Worm (Caenorhabditis elegans) whole organism, early embryonic: Measurements from ENCODE around the gene C37E2.3.

Experiments
- B0310.2 ChIP-seq: sonication (generic microtip); optimal IDR thresholded peaks from 2 replicates; lab custom pipeline; 2016; ENCODE audit warnings: mild to moderate bottlenecking, missing genetic modification characterization, missing compliant biosample characterization
- F13C5.2 ChIP-seq: sonication (generic microtip); optimal IDR thresholded peaks from 2 replicates; lab custom pipeline; 2017; ENCODE audit warnings: mild to moderate bottlenecking, missing genetic modification characterization, inconsistent platforms, missing compliant biosample characterization
- aly-1 ChIP-seq: sonication (generic microtip); optimal IDR thresholded peaks from 2 replicates; lab custom pipeline; 2016; ENCODE audit warnings: missing genetic modification characterization, missing compliant biosample characterization
- ama-1 ChIP-seq: fragments of 150-350 bp; optimal IDR thresholded peaks from 2 replicates; lab custom pipeline; 2014
- ceh-13 ChIP-seq: fragments of 200-800 bp; sonication (Bioruptor generic); optimal IDR thresholded peaks from 2 replicates; lab custom pipeline; 2018; ENCODE audit warnings: mild to moderate bottlenecking, missing genetic modification characterization, missing compliant biosample characterization
- ceh-36 ChIP-seq: sonication (generic microtip); optimal IDR thresholded peaks from 2 replicates; lab custom pipeline; 2016; ENCODE audit warnings: missing genetic modification characterization, inconsistent platforms, missing compliant biosample characterization
- ets-7 ChIP-seq: sonication (generic microtip); optimal IDR thresholded peaks from 2 replicates; lab custom pipeline; 2016; ENCODE audit warnings: missing genotype, missing genetic modification characterization, missing compliant biosample characterization
- flt-1 ChIP-seq: fragments of 200-800 bp; sonication (Bioruptor generic); IDR thresholded peaks from 2 replicates; pipeline ENCODE4 v1.3.6; 2022; ENCODE audit warnings: missing genetic modification characterization, missing compliant biosample characterization
- hmbx-1 ChIP-seq: sonication (generic microtip); optimal IDR thresholded peaks from 2 replicates; lab custom pipeline; 2016; ENCODE audit warnings: mild to moderate bottlenecking, missing genetic modification characterization, missing compliant biosample characterization
- hmg-4 ChIP-seq: fragments of 200-800 bp; sonication (Bioruptor generic); optimal IDR thresholded peaks from 2 replicates; lab custom pipeline; 2018; ENCODE audit warnings: mild to moderate bottlenecking, missing genetic modification characterization, missing compliant biosample characterization
- hnd-1 ChIP-seq: sonication (generic microtip); optimal IDR thresholded peaks from 2 replicates; lab custom pipeline; 2016; ENCODE audit warnings: missing genetic modification characterization, missing compliant biosample characterization
- pes-1 ChIP-seq: fragments of 200-800 bp; sonication (Bioruptor generic); IDR thresholded peaks from 2 replicates; pipeline ENCODE4 v1.3.6; 2022; ENCODE audit warnings: missing genetic modification reagents, missing genetic modification characterization, missing compliant biosample characterization
- scrt-1 ChIP-seq: fragments of 200-800 bp; sonication (Bioruptor generic); IDR thresholded peaks from 2 replicates; pipeline ENCODE4 v1.3.6; 2022; ENCODE audit warnings: missing genetic modification characterization, missing compliant biosample characterization
- sea-1 ChIP-seq: fragments of 200-800 bp; sonication (Bioruptor generic); conservative IDR thresholded peaks from 2 replicates; pipeline ENCODE4 v1.3.6; 2022; ENCODE audit warnings: missing genetic modification characterization, missing compliant biosample characterization
- tbx-11 ChIP-seq: fragments of 200-800 bp; sonication (Bioruptor generic); IDR thresholded peaks from 2 replicates; pipeline ENCODE4 v1.3.6; 2022; ENCODE audit warnings: missing genetic modification characterization, missing compliant biosample characterization
- tbx-37 ChIP-seq: fragments of 200-800 bp; sonication (Bioruptor generic); conservative IDR thresholded peaks from 2 replicates; pipeline ENCODE4 v1.3.6; 2022; ENCODE audit warnings: missing genetic modification reagents, missing genetic modification characterization, missing compliant biosample characterization
- tra-4 ChIP-seq: sonication (generic microtip); optimal IDR thresholded peaks from 2 replicates; lab custom pipeline; 2017; ENCODE audit warnings: missing genetic modification characterization, missing compliant biosample characterization

The C37E2.3 gene

ce11 chrX:14194251-14194650, 14.0 kb downstream of the C37E2.3 start:
- TF ChIP-seq tra-4 (tag; lab: Kevin White, UChicago) (no peak), ama-1 (lab: Kevin White, UChicago) (no peak), hnd-1 (no peak), scrt-1 (GFP tag; lab: Robert Waterston, UW) (no peak), B0310.2 (tag; lab: Kevin White, UChicago) (no peak), flt-1 (GFP tag; lab: Robert Waterston, UW) (no peak), ets-7 (tag; lab: Kevin White, UChicago) (no peak), tbx-37 (GFP tag; lab: Robert Waterston, UW) (no peak), sea-1 (GFP tag; lab: Robert Waterston, UW) (no peak), pes-1 (GFP tag; lab: Robert Waterston, UW) (no peak), ceh-13 (GFP tag; lab: Kevin White, UChicago) (no peak), hmg-4 (no peak), hmbx-1 (no peak), ceh-36 (tag; lab: Kevin White, UChicago) (no peak), aly-1 (no peak), F13C5.2 (tag; lab: Kevin White, UChicago) (no peak), tbx-11 (GFP tag; lab: Robert Waterston, UW) (no peak)

- no peak for TF ChIP-seq tbx-11 (GFP tag; lab: Robert Waterston, UW)
- no peak for TF ChIP-seq flt-1 (GFP tag; lab: Robert Waterston, UW)
- TF ChIP-seq ceh-36 (tag; lab: Kevin White, UChicago), result no peak
Observed at ce11 chrX:14206321-14206720, 26.1 kb downstream of the C37E2.3 start.

DNA sequence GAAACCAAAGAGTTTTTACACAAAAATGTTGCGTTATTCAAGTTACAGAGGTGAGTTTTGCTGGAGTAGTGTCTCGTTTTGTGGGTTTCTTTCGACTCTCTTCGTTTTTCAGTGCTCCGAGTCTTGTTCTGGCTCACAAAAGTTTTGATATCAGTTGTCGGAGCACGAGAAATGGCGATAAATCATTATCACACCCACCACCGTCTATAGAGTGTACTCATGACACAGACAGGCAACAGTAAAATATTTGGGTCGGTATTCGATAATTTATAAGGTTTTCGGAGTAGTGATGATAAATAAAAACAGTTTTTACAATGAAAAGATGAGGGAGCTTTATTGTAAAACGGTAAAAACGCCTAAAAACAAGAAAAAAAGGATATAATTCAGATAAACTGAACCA, 27.7 kb downstream of the C37E2.3 start, which contains the start of gene ceh-37:
TSS of gene ceh-37 (minus strand) at position 59 of the 400 bp plus-strand sequence.
- TF ChIP-seq ceh-36 (tag; lab: Kevin White, UChicago) (no peak), flt-1 (GFP tag; lab: Robert Waterston, UW) (no peak), tbx-37 (GFP tag; lab: Robert Waterston, UW) (no peak), sea-1 (GFP tag; lab: Robert Waterston, UW) (no peak), hnd-1 (no peak), F13C5.2 (tag; lab: Kevin White, UChicago) (no peak), pes-1 (GFP tag; lab: Robert Waterston, UW) (no peak), tra-4 (tag; lab: Kevin White, UChicago) (no peak), ama-1 (lab: Kevin White, UChicago) (no peak), ceh-13 (GFP tag; lab: Kevin White, UChicago) (no peak), ets-7 (tag; lab: Kevin White, UChicago) (no peak), tbx-11 (GFP tag; lab: Robert Waterston, UW) (no peak), scrt-1 (GFP tag; lab: Robert Waterston, UW) (no peak), B0310.2 (tag; lab: Kevin White, UChicago) (no peak), hmbx-1 (no peak), hmg-4 (no peak), aly-1 (no peak)

DNA sequence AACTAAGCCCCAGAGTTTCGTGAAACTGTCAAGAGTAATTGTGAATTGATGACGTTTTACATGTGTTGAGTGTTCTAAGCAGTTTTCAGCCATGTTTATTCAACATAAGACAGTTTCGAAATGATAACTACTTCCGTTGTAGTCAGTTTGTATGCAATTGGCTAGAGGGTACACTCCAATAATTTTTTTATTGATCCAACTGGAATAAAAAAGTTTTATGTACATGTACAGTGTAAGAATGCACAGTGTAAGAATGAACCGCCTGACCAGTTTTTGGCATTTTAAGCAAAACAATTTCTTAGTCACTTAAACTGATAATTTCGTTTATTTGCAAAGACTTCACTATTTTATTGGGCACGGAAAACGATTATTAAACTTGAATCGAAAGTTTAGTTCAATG, 33.1 kb downstream of the C37E2.3 start:
- TF ChIP-seq aly-1 (no peak), scrt-1 (GFP tag; lab: Robert Waterston, UW) (no peak), hmg-4 (no peak), F13C5.2 (tag; lab: Kevin White, UChicago) (no peak), sea-1 (GFP tag; lab: Robert Waterston, UW) (no peak), ceh-36 (tag; lab: Kevin White, UChicago) (no peak)

- TF ChIP-seq sea-1 (GFP tag; lab: Robert Waterston, UW) (no peak), ceh-13 (GFP tag; lab: Kevin White, UChicago) (no peak), F13C5.2 (tag; lab: Kevin White, UChicago) (no peak), hmbx-1 (no peak), scrt-1 (GFP tag; lab: Robert Waterston, UW) (no peak), ets-7 (tag; lab: Kevin White, UChicago) (no peak), ama-1 (lab: Kevin White, UChicago) (no peak), tbx-37 (GFP tag; lab: Robert Waterston, UW) (no peak), B0310.2 (tag; lab: Kevin White, UChicago) (no peak), aly-1 (no peak), tbx-11 (GFP tag; lab: Robert Waterston, UW) (no peak), tra-4 (tag; lab: Kevin White, UChicago) (no peak), ceh-36 (tag; lab: Kevin White, UChicago) (no peak), pes-1 (GFP tag; lab: Robert Waterston, UW) (no peak), flt-1 (GFP tag; lab: Robert Waterston, UW) (no peak), hmg-4 (no peak), hnd-1 (no peak)
Observed at ce11 chrX:14214520-14215023, 34.3 kb downstream of the C37E2.3 start, which contains the start of gene K06G5.1. K06G5.1 (plus strand) TSS chrX:14214973.

DNA sequence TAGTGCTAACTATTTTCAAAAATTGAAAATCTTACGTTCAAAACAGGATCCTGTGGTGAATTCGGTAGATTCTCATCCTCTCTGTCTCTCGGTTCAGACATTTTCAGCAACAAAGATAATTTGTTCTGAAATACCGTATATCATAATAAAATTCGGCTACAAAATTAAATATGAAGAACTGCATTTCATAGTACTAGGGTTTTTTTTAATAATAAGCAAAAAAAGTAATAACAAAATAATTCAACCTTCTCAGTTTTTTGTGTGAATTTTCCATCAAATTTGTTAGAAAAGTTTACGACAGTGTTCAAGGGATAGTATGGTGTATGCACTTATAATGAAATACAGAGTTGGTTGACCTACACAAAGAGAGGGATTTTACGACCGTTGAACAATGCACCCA, 42.9 kb downstream of the C37E2.3 start, which contains the start of gene K06G5.3:
TSS of gene K06G5.3 (minus strand) at position 101 of the 400 bp plus-strand sequence.
- TF ChIP-seq aly-1, result no peak
- no peak for TF ChIP-seq tbx-37 (GFP tag; lab: Robert Waterston, UW)
- no peak for TF ChIP-seq ceh-36 (tag; lab: Kevin White, UChicago)
- TF ChIP-seq scrt-1 (GFP tag; lab: Robert Waterston, UW), result no peak
- TF ChIP-seq ets-7 (tag; lab: Kevin White, UChicago), result no peak
- TF ChIP-seq flt-1 (GFP tag; lab: Robert Waterston, UW), result no peak

- no peak for TF ChIP-seq pes-1 (GFP tag; lab: Robert Waterston, UW)
- no peak for TF ChIP-seq ceh-36 (tag; lab: Kevin White, UChicago)
- no peak for TF ChIP-seq ets-7 (tag; lab: Kevin White, UChicago)
Observed at ce11 chrX:14225273-14225672, 45.0 kb downstream of the C37E2.3 start, which contains the start of gene cyp-13B2. cyp-13B2 (plus strand) TSS chrX:14225573.
